Worm (Caenorhabditis elegans) whole organism, L2 larva: Measurements from ENCODE around the gene C54D10.3.

ENCODE experiments used
- F13H6.1 ChIP-seq: sonication (generic microtip); optimal IDR thresholded peaks from 2 replicates; lab custom pipeline; 2016; ENCODE audit warnings: missing genetic modification characterization, missing compliant biosample characterization
- blmp-1 ChIP-seq: sonication (generic microtip); optimal IDR thresholded peaks from 2 replicates; lab custom pipeline; 2017; ENCODE audit warnings: missing genetic modification characterization, mild to moderate bottlenecking, missing compliant biosample characterization, antibody characterized with exemption, moderate library complexity; ENCODE audit not compliant: insufficient read depth
- ceh-16 ChIP-seq: fragments of 150-350 bp; optimal IDR thresholded peaks from 2 replicates; lab custom pipeline; 2014; ENCODE audit warnings: missing biosample characterization, missing genetic modification characterization
- ceh-82 ChIP-seq: fragments of 150-350 bp; optimal IDR thresholded peaks from 2 replicates; lab custom pipeline; 2014; ENCODE audit warnings: missing biosample characterization, missing genetic modification characterization
- egl-27 ChIP-seq: sonication (generic microtip); optimal IDR thresholded peaks from 3 replicates; lab custom pipeline; 2017; ENCODE audit warnings: missing biosample characterization, missing genetic modification reagents, missing genetic modification characterization
- elt-1 ChIP-seq: fragments of 150-350 bp; optimal IDR thresholded peaks from 2 replicates; lab custom pipeline; 2014; ENCODE audit warnings: missing biosample characterization, missing genetic modification characterization
- mab-5 ChIP-seq: fragments of 150-350 bp; optimal IDR thresholded peaks from 2 replicates; lab custom pipeline; 2014; ENCODE audit warnings: missing biosample characterization, missing genetic modification characterization
- mdl-1 ChIP-seq, 2 experiments: fragments of 150-350 bp in 1 of 2; sonication (generic microtip) in 1 of 2; optimal IDR thresholded peaks; 2 replicates each; lab custom pipeline; 2017; ENCODE audit warnings: missing biosample characterization in 2 of 2, missing genetic modification characterization in 2 of 2
- nhr-23 ChIP-seq: fragments of 150-350 bp; optimal IDR thresholded peaks from 2 replicates; lab custom pipeline; 2014; ENCODE audit warnings: missing biosample characterization, missing genetic modification reagents, missing genetic modification characterization
- nhr-237 ChIP-seq: fragments of 150-350 bp; optimal IDR thresholded peaks from 2 replicates; lab custom pipeline; 2014; ENCODE audit warnings: missing biosample characterization, missing genetic modification characterization
- unc-39 ChIP-seq: fragments of 150-350 bp; optimal IDR thresholded peaks from 2 replicates; lab custom pipeline; 2014; ENCODE audit warnings: missing biosample characterization, missing genetic modification characterization
- unc-55 ChIP-seq: fragments of 150-350 bp; sonication (generic microtip); optimal IDR thresholded peaks from 3 replicates; lab custom pipeline; 2014; ENCODE audit warnings: missing biosample characterization, missing genetic modification reagents, missing genetic modification characterization
- unc-62 ChIP-seq: fragments of 150-350 bp; optimal IDR thresholded peaks from 2 replicates; lab custom pipeline; 2014; ENCODE audit warnings: missing biosample characterization, missing genetic modification reagents, missing genetic modification characterization
- ztf-4 ChIP-seq: fragments of 150-350 bp; optimal IDR thresholded peaks from 2 replicates; lab custom pipeline; 2014; ENCODE audit warnings: missing biosample characterization, missing genetic modification characterization

DNA sequence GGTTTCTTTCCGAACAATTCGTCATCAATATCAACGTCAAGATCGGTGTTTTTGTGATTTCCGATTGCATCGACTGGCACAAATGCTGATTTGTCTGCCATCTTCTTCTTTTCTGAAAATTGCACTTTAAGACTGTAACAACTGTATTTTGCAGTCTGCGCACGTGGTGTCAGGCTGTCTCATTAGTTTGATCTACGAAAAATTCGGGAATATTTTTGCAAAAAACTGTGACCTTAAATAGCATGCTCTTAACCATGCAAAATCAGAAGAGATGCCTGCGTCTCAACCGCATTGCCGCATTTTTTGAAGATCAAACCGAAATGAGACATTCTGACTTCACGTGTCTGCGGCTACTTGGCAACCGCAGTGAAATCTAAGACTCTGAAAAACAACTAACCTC lies 17.0 kb upstream of the C54D10.3 start, which contains the start of gene K01D12.7:
- TF ChIP-seq mab-5 (tag; lab: Kevin White, UChicago) = no peak
- TF ChIP-seq blmp-1 = no peak
- TF ChIP-seq unc-55 (GFP tag; lab: Kevin White, UChicago) = no peak
- TF ChIP-seq unc-39 (tag; lab: Kevin White, UChicago) = no peak
- no peak for TF ChIP-seq ceh-16
- no peak for TF ChIP-seq ztf-4 (tag; lab: Kevin White, UChicago)
- no peak for TF ChIP-seq unc-62 (GFP tag; lab: Kevin White, UChicago)
- TF ChIP-seq ceh-82 (tag; lab: Kevin White, UChicago) = no peak
- TF ChIP-seq elt-1 (tag; lab: Kevin White, UChicago) = no peak
- TF ChIP-seq egl-27 (tag; lab: Kevin White, UChicago) = no peak
- TF ChIP-seq nhr-23 (tag; lab: Kevin White, UChicago) = no peak
- no peak for TF ChIP-seq mdl-1 (tag; optimal IDR thresholded peaks at IDR 0.05; lab: Kevin White, UChicago)
- TF ChIP-seq nhr-237 (tag; lab: Kevin White, UChicago) = no peak
- TF ChIP-seq F13H6.1 (tag; lab: Kevin White, UChicago) = no peak
